Fruit fly (Drosophila melanogaster) whole organism, embryonic: Measurements from ENCODE around the gene svr.

Experiments used
- Ada2b ChIP-seq: fragments of 200-800 bp; sonication (Bioruptor generic); IDR thresholded peaks from 2 replicates; pipeline ENCODE4 v1.3.6; 2022; ENCODE audit warnings: missing biosample characterization, missing genetic modification characterization
- Aef1 ChIP-seq: fragments of 200-800 bp; sonication (Bioruptor generic); IDR thresholded peaks from 3 replicates; pipeline ENCODE4 v1.3.6; 2022; ENCODE audit warnings: missing biosample characterization, missing genetic modification characterization
- Atf6 ChIP-seq: fragments of 200-800 bp; sonication (Bioruptor generic); IDR thresholded peaks from 2 replicates; pipeline ENCODE4 v1.3.6; 2022; ENCODE audit warnings: missing biosample characterization, missing genetic modification characterization
- CG11085 ChIP-seq: fragments of 200-800 bp; sonication (Bioruptor generic); IDR thresholded peaks from 2 replicates; pipeline ENCODE4 v1.3.6; 2022; ENCODE audit warnings: missing biosample characterization, missing genetic modification characterization
- CG12155 ChIP-seq: fragments of 200-800 bp; sonication (Bioruptor generic); optimal IDR thresholded peaks from 3 replicates; lab custom pipeline; 2016; ENCODE audit warnings: missing biosample characterization, missing genetic modification characterization
- CG1233 ChIP-seq: fragments of 200-800 bp; sonication (Bioruptor generic); optimal IDR thresholded peaks from 4 replicates; lab custom pipeline; 2018; ENCODE audit warnings: missing biosample characterization, mild to moderate bottlenecking, missing genetic modification characterization
- CG12744 ChIP-seq: fragments of 200-800 bp; sonication (Bioruptor generic); optimal IDR thresholded peaks from 2 replicates; lab custom pipeline; 2016; ENCODE audit warnings: missing biosample characterization, missing genetic modification characterization
- CG14965 ChIP-seq: fragments of 200-800 bp; sonication (Bioruptor generic); optimal IDR thresholded peaks from 2 replicates; lab custom pipeline; 2016; ENCODE audit warnings: missing biosample characterization, missing genetic modification characterization, borderline replicate concordance
- CG15011 ChIP-seq: fragments of 200-800 bp; sonication (Bioruptor generic); optimal IDR thresholded peaks from 3 replicates; lab custom pipeline; 2018; ENCODE audit warnings: missing biosample characterization, mild to moderate bottlenecking, missing genetic modification characterization
- CG1529 ChIP-seq: fragments of 200-800 bp; sonication (Bioruptor generic); optimal IDR thresholded peaks from 3 replicates; lab custom pipeline; 2018; ENCODE audit warnings: missing biosample characterization, missing genetic modification characterization
- CG1602 ChIP-seq: fragments of 200-800 bp; sonication (Bioruptor generic); optimal IDR thresholded peaks from 3 replicates; lab custom pipeline; 2016; ENCODE audit warnings: missing biosample characterization, missing genetic modification characterization
- CG17328 ChIP-seq: fragments of 200-800 bp; sonication (Bioruptor generic); IDR thresholded peaks from 2 replicates; pipeline ENCODE4 v1.3.6; 2022; ENCODE audit warnings: missing biosample characterization, missing genetic modification characterization
- CG17612 ChIP-seq: fragments of 200-800 bp; sonication (Bioruptor generic); IDR thresholded peaks from 2 replicates; pipeline ENCODE4 v1.3.6; 2022; ENCODE audit warnings: missing biosample characterization, missing genetic modification characterization
- CG30403 ChIP-seq: fragments of 200-800 bp; sonication (Bioruptor generic); optimal IDR thresholded peaks from 3 replicates; lab custom pipeline; 2016; ENCODE audit warnings: missing biosample characterization, missing genetic modification characterization
- CG31365 ChIP-seq: fragments of 200-800 bp; sonication (Bioruptor generic); optimal IDR thresholded peaks from 2 replicates; lab custom pipeline; 2018; ENCODE audit warnings: missing biosample characterization, mild to moderate bottlenecking, missing genetic modification characterization
- CG4404 ChIP-seq: fragments of 200-800 bp; sonication (Bioruptor generic); IDR thresholded peaks from 2 replicates; pipeline ENCODE4 v1.3.6; 2022; ENCODE audit warnings: missing biosample characterization, missing genetic modification characterization
- CG4730 ChIP-seq: fragments of 200-800 bp; sonication (Bioruptor generic); IDR thresholded peaks from 2 replicates; pipeline ENCODE4 v1.3.6; 2022; ENCODE audit warnings: missing biosample characterization, missing genetic modification characterization
- CG9437 ChIP-seq: fragments of 200-800 bp; sonication (Bioruptor generic); optimal IDR thresholded peaks from 2 replicates; lab custom pipeline; 2018; ENCODE audit warnings: missing biosample characterization, mild to moderate bottlenecking, missing genetic modification characterization
- CG9817 ChIP-seq: fragments of 200-800 bp; sonication (Bioruptor generic); optimal IDR thresholded peaks from 2 replicates; lab custom pipeline; 2018; ENCODE audit warnings: missing biosample characterization, mild to moderate bottlenecking, missing genetic modification characterization, moderate library complexity
- CkIIα-i1 ChIP-seq: fragments of 200-800 bp; sonication (Bioruptor generic); IDR thresholded peaks from 2 replicates; pipeline ENCODE4 v1.3.6; 2022; ENCODE audit warnings: missing biosample characterization, missing genetic modification characterization
- Dip2 ChIP-seq: fragments of 200-800 bp; sonication (Bioruptor generic); IDR thresholded peaks from 2 replicates; pipeline ENCODE4 v1.3.6; 2022; ENCODE audit warnings: missing biosample characterization, missing genetic modification characterization
- HHEX ChIP-seq: fragments of 200-800 bp; sonication (Bioruptor generic); optimal IDR thresholded peaks from 3 replicates; lab custom pipeline; 2017; ENCODE audit warnings: missing biosample characterization, mild to moderate bottlenecking, missing genetic modification characterization, missing genetic modification reagents
- Hr39 ChIP-seq: fragments of >200 bp; optimal IDR thresholded peaks from 2 replicates; lab custom pipeline; 2017
- MESR4 ChIP-seq: fragments of 200-800 bp; sonication (Bioruptor generic); optimal IDR thresholded peaks from 2 replicates; lab custom pipeline; 2018; ENCODE audit warnings: missing biosample characterization, mild to moderate bottlenecking, missing genetic modification characterization, moderate library complexity
- NC2β ChIP-seq: fragments of 200-800 bp; sonication (Bioruptor generic); optimal IDR thresholded peaks from 2 replicates; lab custom pipeline; 2016; ENCODE audit warnings: missing biosample characterization, missing genetic modification characterization
- NfI ChIP-seq: fragments of 200-800 bp; sonication (Bioruptor generic); optimal IDR thresholded peaks from 3 replicates; lab custom pipeline; 2018; ENCODE audit warnings: missing biosample characterization, mild to moderate bottlenecking, missing genetic modification characterization, moderate library complexity
- Sox100B ChIP-seq: fragments of 200-800 bp; sonication (Bioruptor generic); optimal IDR thresholded peaks from 3 replicates; lab custom pipeline; 2018; ENCODE audit warnings: missing biosample characterization, mild to moderate bottlenecking, missing genetic modification characterization
- abd-A ChIP-seq: fragments of 200-800 bp; sonication (Bioruptor generic); optimal IDR thresholded peaks from 3 replicates; lab custom pipeline; 2019; ENCODE audit warnings: missing biosample characterization, mild to moderate bottlenecking, missing genetic modification characterization, moderate library complexity
- ap ChIP-seq: fragments of 200-800 bp; sonication (Bioruptor generic); IDR thresholded peaks from 2 replicates; pipeline ENCODE4 v1.3.6; 2022; ENCODE audit warnings: missing biosample characterization, missing genetic modification characterization
- ash1 ChIP-seq: fragments of 200-800 bp; sonication (Bioruptor generic); optimal IDR thresholded peaks from 2 replicates; lab custom pipeline; 2018; ENCODE audit warnings: missing biosample characterization, mild to moderate bottlenecking, missing genetic modification characterization
- br ChIP-seq: fragments of >200 bp; optimal IDR thresholded peaks from 2 replicates; lab custom pipeline; 2017
- cas ChIP-seq: fragments of 200-800 bp; sonication (Bioruptor generic); IDR thresholded peaks from 2 replicates; pipeline ENCODE4 v1.3.6; 2022; ENCODE audit warnings: missing biosample characterization, missing genetic modification characterization
- ci ChIP-seq: fragments of 200-800 bp; sonication (Bioruptor generic); IDR thresholded peaks from 3 replicates; pipeline ENCODE4 v1.3.6; 2022; ENCODE audit warnings: missing biosample characterization, missing genetic modification characterization
- crp ChIP-seq, 2 experiments: fragments of 200-800 bp; sonication (Bioruptor generic); optimal IDR thresholded peaks; 2 replicates in 1 of 2; 3 replicates in 1 of 2; lab custom pipeline; 2017; ENCODE audit warnings: missing biosample characterization in 2 of 2, missing genetic modification characterization in 2 of 2, mild to moderate bottlenecking in 1 of 2, moderate library complexity in 1 of 2
- da ChIP-seq: fragments of 200-800 bp; sonication (Bioruptor generic); optimal IDR thresholded peaks from 2 replicates; lab custom pipeline; 2016; ENCODE audit warnings: missing biosample characterization, missing genetic modification characterization
- en ChIP-seq: fragments of 200-800 bp; sonication (Bioruptor generic); optimal IDR thresholded peaks from 2 replicates; lab custom pipeline; 2016; ENCODE audit warnings: missing biosample characterization, missing genetic modification characterization
- grau ChIP-seq: fragments of 200-800 bp; optimal IDR thresholded peaks from 3 replicates; lab custom pipeline; 2019; ENCODE audit warnings: missing biosample characterization, mild to moderate bottlenecking, missing genetic modification characterization, moderate library complexity
- kay ChIP-seq: fragments of 200-800 bp; sonication (Bioruptor generic); optimal IDR thresholded peaks from 2 replicates; lab custom pipeline; 2016; ENCODE audit warnings: missing biosample characterization, missing genetic modification characterization
- klu ChIP-seq: fragments of 200-800 bp; sonication (Bioruptor generic); IDR thresholded peaks from 2 replicates; pipeline ENCODE4 v1.3.6; 2022; ENCODE audit warnings: missing biosample characterization, missing genetic modification characterization
- lmd ChIP-seq: fragments of 200-800 bp; sonication (Bioruptor generic); IDR thresholded peaks from 2 replicates; pipeline ENCODE4 v1.3.6; 2022; ENCODE audit warnings: missing biosample characterization, missing genetic modification characterization
- nerfin-2 ChIP-seq: fragments of 200-800 bp; sonication (Bioruptor generic); IDR thresholded peaks from 2 replicates; pipeline ENCODE4 v1.3.6; 2022; ENCODE audit warnings: missing biosample characterization, missing genetic modification characterization; ENCODE audit not compliant: partially characterized antibody
- otp ChIP-seq: fragments of 200-800 bp; sonication (Bioruptor generic); IDR thresholded peaks from 3 replicates; pipeline ENCODE4, ENCODE4 v1.3.6; 2022; ENCODE audit warnings: missing biosample characterization, missing genetic modification characterization
- pros ChIP-seq: fragments of 200-800 bp; sonication (Bioruptor generic); optimal IDR thresholded peaks from 3 replicates; lab custom pipeline; 2019; ENCODE audit warnings: missing biosample characterization, mild to moderate bottlenecking, missing genetic modification characterization, moderate library complexity
- repo ChIP-seq: fragments of 200-800 bp; sonication (Bioruptor generic); optimal IDR thresholded peaks from 2 replicates; lab custom pipeline; 2016; ENCODE audit warnings: missing biosample characterization, missing genetic modification characterization
- run ChIP-seq: fragments of 200-800 bp; sonication (Bioruptor generic); optimal IDR thresholded peaks from 3 replicates; lab custom pipeline; 2018; ENCODE audit warnings: missing biosample characterization, mild to moderate bottlenecking, missing genetic modification characterization
- seq ChIP-seq: fragments of 200-800 bp; sonication (Bioruptor generic); IDR thresholded peaks from 2 replicates; pipeline ENCODE4 v1.3.6; 2022; ENCODE audit warnings: missing biosample characterization, missing genetic modification characterization
- slbo ChIP-seq: fragments of 200-800 bp; sonication (Bioruptor generic); IDR thresholded peaks from 2 replicates; pipeline ENCODE4 v1.3.6; 2022; ENCODE audit warnings: missing biosample characterization, missing genetic modification characterization
- stc ChIP-seq: fragments of 200-800 bp; sonication (Bioruptor generic); IDR thresholded peaks from 2 replicates; pipeline ENCODE4 v1.3.6; 2022; ENCODE audit warnings: missing biosample characterization, missing genetic modification characterization
- tin ChIP-seq: fragments of 200-800 bp; sonication (Bioruptor generic); optimal IDR thresholded peaks from 3 replicates; lab custom pipeline; 2016; ENCODE audit warnings: missing biosample characterization, missing genetic modification characterization
- wek ChIP-seq: fragments of 200-800 bp; sonication (Bioruptor generic); optimal IDR thresholded peaks from 3 replicates; lab custom pipeline; 2018; ENCODE audit warnings: missing biosample characterization, mild to moderate bottlenecking, missing genetic modification characterization, moderate library complexity
- z ChIP-seq: fragments of 200-800 bp; sonication (Bioruptor generic); IDR thresholded peaks from 3 replicates; pipeline ENCODE4 v1.3.6; 2022; ENCODE audit warnings: missing biosample characterization, missing genetic modification characterization

svr gene

dm6 chrX:493445-494190 lies 2.6 kb upstream of the svr start, which contains the start of gene CG17896 (continued):
- TF ChIP-seq CG1529 (GFP tag; lab: Kevin White, UChicago), result peak; percentile 89
- peak; percentile 96 for TF ChIP-seq CG1602 (GFP tag; lab: Kevin White, UChicago)
- TF ChIP-seq Atf6 (GFP tag; lab: Robert Waterston, UW), result peak; percentile 99
- peak; percentile 72; the same call in 1 of the 3 replicates for TF ChIP-seq z (GFP tag; lab: Robert Waterston, UW)
- peak; percentile 96 for TF ChIP-seq otp
- peak; percentile 97 for TF ChIP-seq NfI (GFP tag; lab: Kevin White, UChicago)
- TF ChIP-seq abd-A (tag; lab: Kevin White, UChicago), result peak; percentile 73
- TF ChIP-seq CG15011 (GFP tag; lab: Kevin White, UChicago), result peak; percentile 97
- TF ChIP-seq CG1233 (GFP tag; lab: Kevin White, UChicago), result peak; percentile 95
- peak; percentile 100 for TF ChIP-seq slbo
- no peak for TF ChIP-seq nerfin-2 (GFP tag; lab: Robert Waterston, UW)
- TF ChIP-seq pros, result peak; percentile 9
- TF ChIP-seq CG12744 (GFP tag; lab: Kevin White, UChicago), result peak; percentile 97
- peak; percentile 91 for TF ChIP-seq run (tag; lab: Kevin White, UChicago)
- peak; percentile 97 for TF ChIP-seq repo (GFP tag; lab: Kevin White, UChicago)
- TF ChIP-seq lmd (GFP tag; lab: Robert Waterston, UW), result peak; percentile 99
- TF ChIP-seq br, result no peak
- peak; percentile 91 for TF ChIP-seq CG31365 (tag; lab: Kevin White, UChicago)
- TF ChIP-seq CG14965 (GFP tag; lab: Kevin White, UChicago), result peak; percentile 90
- TF ChIP-seq Aef1, result peak; percentile 99
- TF ChIP-seq grau (tag; lab: Kevin White, UChicago), result peak; percentile 97
- TF ChIP-seq stc (GFP tag; lab: Robert Waterston, UW), result peak; percentile 96
- TF ChIP-seq da (GFP tag; lab: Kevin White, UChicago), result peak; percentile 97
- peak; percentile 84 for TF ChIP-seq wek (GFP tag; lab: Kevin White, UChicago)
- TF ChIP-seq CG9437 (GFP tag; lab: Kevin White, UChicago), result peak; percentile 89
- peak in 1 of 2 experiments; percentile 67 for TF ChIP-seq crp (GFP tag; optimal IDR thresholded peaks at IDR 0.05; lab: Kevin White, UChicago)
- TF ChIP-seq CG4404, result peak; percentile 95
- TF ChIP-seq CG30403, result peak; percentile 98
- peak; percentile 98 for TF ChIP-seq HHEX
- TF ChIP-seq cas, result peak; percentile 98
- TF ChIP-seq CkIIα-i1 (GFP tag; lab: Robert Waterston, UW), result peak; percentile 93
- peak; percentile 98 for TF ChIP-seq CG9817 (tag; lab: Kevin White, UChicago)
- TF ChIP-seq tin (GFP tag; lab: Kevin White, UChicago), result peak; percentile 96
- peak; percentile 97 for TF ChIP-seq klu (GFP tag; lab: Robert Waterston, UW)
- TF ChIP-seq Ada2b (GFP tag; lab: Robert Waterston, UW), result peak; percentile 99
- TF ChIP-seq seq, result peak; percentile 98
- TF ChIP-seq Sox100B (GFP tag; lab: Kevin White, UChicago), result peak; percentile 92
- peak; percentile 96 for TF ChIP-seq CG17328 (GFP tag; lab: Robert Waterston, UW)
- TF ChIP-seq ap (GFP tag; lab: Robert Waterston, UW), result peak; percentile 89
- peak; percentile 93 for TF ChIP-seq ash1 (GFP tag; lab: Kevin White, UChicago)
- peak; percentile 99 for TF ChIP-seq CG11085 (GFP tag; lab: Robert Waterston, UW)
- TF ChIP-seq NC2β (GFP tag; lab: Kevin White, UChicago), result peak; percentile 96
- no peak for TF ChIP-seq Hr39 (lab: Kevin White, UChicago)
- TF ChIP-seq CG4730 (GFP tag; lab: Robert Waterston, UW), result peak; percentile 97
- peak; percentile 97 for TF ChIP-seq ci
- TF ChIP-seq CG17612 (GFP tag; lab: Robert Waterston, UW), result peak; percentile 97
- peak; percentile 96 for TF ChIP-seq en (GFP tag; lab: Kevin White, UChicago)
- TF ChIP-seq kay (GFP tag; lab: Kevin White, UChicago), result peak; percentile 94
- peak; percentile 61 for TF ChIP-seq MESR4 (GFP tag; lab: Kevin White, UChicago)
- TF ChIP-seq CG12155 (GFP tag; lab: Kevin White, UChicago), result peak; percentile 98
- peak; percentile 66; the same call in 1 of the 2 replicates for TF ChIP-seq Dip2 (GFP tag; lab: Robert Waterston, UW)
